Fruit fly (Drosophila melanogaster): Measurements from ENCODE around the gene Tsp39D.

Gene Tsp39D

dm6 chr2L:21309754-21310426, 34.5 kb upstream of the Tsp39D start, which contains the start of gene Mondo:
TSS of gene Mondo (minus strand) at chr2L:21310050.
- TF ChIP-seq dl (GFP tag; optimal IDR thresholded peaks at IDR 0.05; ENCODE audit: insufficient read depth in 1 of 2, partially characterized antibody in 2 of 2) (peak in 1 of 2 experiments; percentile 32), h (GFP tag; optimal IDR thresholded peaks at IDR 0.05) (no peak), Hr78 (GFP tag; optimal IDR thresholded peaks at IDR 0.05) (no peak), CrebA (GFP tag; optimal IDR thresholded peaks at IDR 0.05; ENCODE audit: borderline replicate concordance) (no peak), woc (GFP tag; optimal IDR thresholded peaks at IDR 0.05) (no peak), br (GFP tag; optimal IDR thresholded peaks at IDR 0.05) (peak; percentile 38), Dif (GFP tag; optimal IDR thresholded peaks at IDR 0.05; ENCODE audit: partially characterized antibody) (peak; percentile 30), fru (GFP tag; optimal IDR thresholded peaks at IDR 0.05) (peak; percentile 0), usp (GFP tag; optimal IDR thresholded peaks at IDR 0.05) (no peak), OdsH (GFP tag; optimal IDR thresholded peaks at IDR 0.05) (no peak), sv (GFP tag; optimal IDR thresholded peaks at IDR 0.05) (no peak), lola (GFP tag; optimal IDR thresholded peaks at IDR 0.05) (no peak), Hnf4 (GFP tag; optimal IDR thresholded peaks at IDR 0.05) (peak; percentile 6), sage (GFP tag; optimal IDR thresholded peaks at IDR 0.05) (no peak), CG9705 (GFP tag; optimal IDR thresholded peaks at IDR 0.05) (no peak), Mio (GFP tag; optimal IDR thresholded peaks at IDR 0.05) (no peak), Hr83 (GFP tag; optimal IDR thresholded peaks at IDR 0.05; ENCODE audit: poor library complexity, severe bottlenecking) (peak; percentile 73), psq (GFP tag; optimal IDR thresholded peaks at IDR 0.05) (no peak), dsf (GFP tag; optimal IDR thresholded peaks at IDR 0.05; ENCODE audit: borderline replicate concordance) (no peak), jim (GFP tag; optimal IDR thresholded peaks at IDR 0.05) (peak; percentile 18), tai (GFP tag; optimal IDR thresholded peaks at IDR 0.05) (no peak), CG32264 (GFP tag; optimal IDR thresholded peaks at IDR 0.05) (no peak), dmrt93B (GFP tag; optimal IDR thresholded peaks at IDR 0.05) (no peak), foxo (GFP tag; optimal IDR thresholded peaks at IDR 0.05) (no peak), rgr (GFP tag; optimal IDR thresholded peaks at IDR 0.05) (no peak), GATAd (GFP tag; optimal IDR thresholded peaks at IDR 0.05) (no peak), Sp1 (GFP tag; optimal IDR thresholded peaks at IDR 0.05) (no peak), Jra (GFP tag; optimal IDR thresholded peaks at IDR 0.05) (no peak), Dfd (GFP tag; optimal IDR thresholded peaks at IDR 0.05) (no peak), Myc (optimal IDR thresholded peaks at IDR 0.05) (no peak), HLH106 (tag; optimal IDR thresholded peaks at IDR 0.05) (peak; percentile 46), Abd-B (GFP tag; optimal IDR thresholded peaks at IDR 0.05) (no peak), Rel (GFP tag; optimal IDR thresholded peaks at IDR 0.05) (no peak), Rel (tag; optimal IDR thresholded peaks at IDR 0.05) (no peak), brk (GFP tag; optimal IDR thresholded peaks at IDR 0.05) (no peak), ey (GFP tag; optimal IDR thresholded peaks at IDR 0.05) (no peak), Vsx2 (GFP tag; optimal IDR thresholded peaks at IDR 0.05; ENCODE audit: partially characterized antibody) (no peak), pan (optimal IDR thresholded peaks at IDR 0.05) (no peak), N (GFP tag; optimal IDR thresholded peaks at IDR 0.05) (no peak)

dm6 chr2L:21310427-21311199, 33.8 kb upstream of the Tsp39D start, which contains the start of gene crc:
TSS of gene crc (plus strand) at chr2L:21310866.
- TF ChIP-seq N (GFP tag; optimal IDR thresholded peaks at IDR 0.05) (peak; percentile 7), brk (GFP tag; optimal IDR thresholded peaks at IDR 0.05) (peak; percentile 41), Myc (optimal IDR thresholded peaks at IDR 0.05) (no peak), lola (GFP tag; optimal IDR thresholded peaks at IDR 0.05) (no peak), Mio (GFP tag; optimal IDR thresholded peaks at IDR 0.05) (no peak), Rel (GFP tag; optimal IDR thresholded peaks at IDR 0.05) (no peak), Rel (tag; optimal IDR thresholded peaks at IDR 0.05) (peak; percentile 12), usp (GFP tag; optimal IDR thresholded peaks at IDR 0.05) (no peak), tai (GFP tag; optimal IDR thresholded peaks at IDR 0.05) (peak; percentile 50), woc (GFP tag; optimal IDR thresholded peaks at IDR 0.05) (peak; percentile 53), sv (GFP tag; optimal IDR thresholded peaks at IDR 0.05) (peak; percentile 46), foxo (GFP tag; optimal IDR thresholded peaks at IDR 0.05) (peak in 1 of 2 experiments; percentile 47), Hr78 (GFP tag; optimal IDR thresholded peaks at IDR 0.05) (no peak), HLH106 (tag; optimal IDR thresholded peaks at IDR 0.05) (peak; percentile 39), Hnf4 (GFP tag; optimal IDR thresholded peaks at IDR 0.05) (peak; percentile 36), rgr (GFP tag; optimal IDR thresholded peaks at IDR 0.05) (peak; percentile 16), CrebA (GFP tag; optimal IDR thresholded peaks at IDR 0.05; ENCODE audit: borderline replicate concordance) (peak; percentile 87), br (GFP tag; optimal IDR thresholded peaks at IDR 0.05) (peak; percentile 21)

Measured in whole organism, wandering third instar larva.